Fruit fly (Drosophila melanogaster) whole organism, embryonic: ENCODE results near the gene CG11085.

Experiments used
- B-H2 ChIP-seq: fragments of 200-800 bp; sonication (Bioruptor generic); optimal IDR thresholded peaks from 2 replicates; lab custom pipeline; 2018; ENCODE audit warnings: missing biosample characterization, mild to moderate bottlenecking, missing genetic modification characterization
- CG11085 ChIP-seq: fragments of 200-800 bp; sonication (Bioruptor generic); IDR thresholded peaks from 2 replicates; pipeline ENCODE4 v1.3.6; 2022; ENCODE audit warnings: missing biosample characterization, missing genetic modification characterization
- CG12104 ChIP-seq: fragments of 200-800 bp; sonication (Bioruptor generic); optimal IDR thresholded peaks from 3 replicates; lab custom pipeline; 2016; ENCODE audit warnings: missing biosample characterization, missing genetic modification characterization
- CG2199 ChIP-seq: fragments of 200-800 bp; sonication (Bioruptor generic); IDR thresholded peaks from 3 replicates; pipeline ENCODE4 v1.3.6; 2022; ENCODE audit warnings: missing biosample characterization, missing genetic modification characterization
- CG4282 ChIP-seq: fragments of 200-800 bp; sonication (Bioruptor generic); optimal IDR thresholded peaks from 2 replicates; lab custom pipeline; 2016; ENCODE audit warnings: missing biosample characterization, missing genetic modification characterization
- Hr39 ChIP-seq: fragments of >200 bp; optimal IDR thresholded peaks from 2 replicates; lab custom pipeline; 2017
- bab2 ChIP-seq: fragments of 200-800 bp; sonication (Bioruptor generic); optimal IDR thresholded peaks from 2 replicates; lab custom pipeline; 2016; ENCODE audit warnings: missing biosample characterization, missing genetic modification characterization
- bbx ChIP-seq: fragments of 200-800 bp; sonication (Bioruptor generic); IDR thresholded peaks from 2 replicates; pipeline ENCODE4 v1.3.6; 2022; ENCODE audit warnings: missing biosample characterization, missing genetic modification characterization; ENCODE audit not compliant: partially characterized antibody
- br ChIP-seq: fragments of >200 bp; optimal IDR thresholded peaks from 2 replicates; lab custom pipeline; 2017
- crp ChIP-seq, 2 experiments: fragments of 200-800 bp; sonication (Bioruptor generic); optimal IDR thresholded peaks; 2 replicates in 1 of 2; 3 replicates in 1 of 2; lab custom pipeline; 2017; ENCODE audit warnings: missing biosample characterization in 2 of 2, missing genetic modification characterization in 2 of 2, mild to moderate bottlenecking in 1 of 2, moderate library complexity in 1 of 2
- fru ChIP-seq: fragments of >200 bp; optimal IDR thresholded peaks from 2 replicates; lab custom pipeline; 2017
- lab ChIP-seq: fragments of 200-800 bp; sonication (Bioruptor generic); optimal IDR thresholded peaks from 3 replicates; lab custom pipeline; 2017; ENCODE audit warnings: missing biosample characterization, missing genetic modification characterization, mild to moderate bottlenecking, moderate library complexity, missing genetic modification reagents

DNA sequence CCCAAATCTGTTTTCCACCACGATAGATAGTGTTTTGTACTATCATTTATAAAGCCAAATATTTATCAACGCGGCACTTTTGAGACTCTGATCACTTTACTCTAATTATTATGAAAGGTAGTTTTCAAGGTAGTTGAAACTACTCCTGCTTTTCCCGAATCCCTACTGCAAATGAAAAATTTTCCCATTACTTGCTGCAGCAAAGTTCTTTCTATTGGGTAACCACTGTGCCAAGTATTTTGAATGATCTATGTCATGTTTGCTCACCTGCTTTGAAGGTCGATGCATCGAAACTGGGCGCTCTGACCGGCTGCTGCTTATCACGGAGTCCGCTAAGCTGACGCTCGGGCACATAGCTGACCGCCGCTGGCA lies 34.8 kb upstream of the CG11085 start:
- no peak for TF ChIP-seq bab2 (GFP tag; lab: Kevin White, UChicago)
- TF ChIP-seq bbx (GFP tag; lab: Robert Waterston, UW), result no peak
- TF ChIP-seq CG12104 (GFP tag; lab: Kevin White, UChicago), result no peak
- no peak for TF ChIP-seq br
- no peak for TF ChIP-seq Hr39
- no peak for TF ChIP-seq CG4282
- TF ChIP-seq fru, result no peak
- no peak for TF ChIP-seq CG2199 (GFP tag; lab: Robert Waterston, UW)
- no peak for TF ChIP-seq B-H2
- TF ChIP-seq lab, result no peak
- no peak for TF ChIP-seq CG11085
- no peak for TF ChIP-seq crp (GFP tag; optimal IDR thresholded peaks at IDR 0.05; lab: Kevin White, UChicago)
